Fruit fly (Drosophila melanogaster) S2 (cell line): Measurements from ENCODE around the gene CG33342.

ENCODE experiments used
- CG8478 ChIP-seq: fragments of >200 bp; optimal IDR thresholded peaks from 2 replicates; lab custom pipeline; 2018
- CTCF ChIP-seq, 2 experiments: fragments of >200 bp; optimal IDR thresholded peaks; 2 replicates each; lab custom pipeline; 2018

dm6 chr3R:24341251-24341650 lies 35.4 kb upstream of the CG33342 start, which contains the start of gene Ms:
- TF ChIP-seq CTCF (optimal IDR thresholded peaks at IDR 0.05; lab: Kevin White, UChicago) (no peak), CG8478 (lab: Kevin White, UChicago) (no peak)
